Worm (Caenorhabditis elegans) whole organism, midembryonic: ENCODE results near the gene H35N09.2.

Experiments used
- T22C8.4 ChIP-seq: fragments of 200-800 bp; sonication (Bioruptor generic); IDR thresholded peaks from 2 replicates; pipeline ENCODE4 v1.3.6; 2022; ENCODE audit warnings: missing genetic modification characterization, missing compliant biosample characterization
- cog-1 ChIP-seq: sonication (generic microtip); optimal IDR thresholded peaks from 2 replicates; lab custom pipeline; 2016; ENCODE audit warnings: missing genetic modification characterization, missing compliant biosample characterization
- flt-1 ChIP-seq: fragments of 200-800 bp; sonication (Bioruptor generic); IDR thresholded peaks from 2 replicates; pipeline ENCODE4 v1.3.6; 2022; ENCODE audit warnings: missing genetic modification characterization, missing compliant biosample characterization
- klf-2 ChIP-seq: fragments of 200-800 bp; sonication (Bioruptor generic); conservative IDR thresholded peaks from 2 replicates; pipeline ENCODE4 v1.3.6; 2022; ENCODE audit warnings: missing genetic modification reagents, missing genetic modification characterization, missing compliant biosample characterization
- med-1 ChIP-seq: sonication (generic microtip); optimal IDR thresholded peaks from 2 replicates; lab custom pipeline; 2017; ENCODE audit warnings: missing genetic modification characterization, mild to moderate bottlenecking, missing compliant biosample characterization, antibody characterized with exemption, missing genetic modification reagents; ENCODE audit not compliant: insufficient read depth
- ref-1 ChIP-seq: fragments of 200-800 bp; sonication (Bioruptor generic); conservative IDR thresholded peaks from 2 replicates; pipeline ENCODE4 v1.3.6; 2022; ENCODE audit warnings: missing genetic modification reagents, missing genetic modification characterization, missing compliant biosample characterization
- tab-1 ChIP-seq: fragments of 200-800 bp; sonication (Bioruptor generic); IDR thresholded peaks from 2 replicates; pipeline ENCODE4 v1.3.6; 2022; ENCODE audit warnings: missing genetic modification characterization, missing compliant biosample characterization
- ztf-23 ChIP-seq: fragments of 200-800 bp; sonication (Bioruptor generic); IDR thresholded peaks from 2 replicates; pipeline ENCODE4 v1.3.6; 2022; ENCODE audit warnings: missing genetic modification reagents, missing genetic modification characterization, missing compliant biosample characterization

DNA sequence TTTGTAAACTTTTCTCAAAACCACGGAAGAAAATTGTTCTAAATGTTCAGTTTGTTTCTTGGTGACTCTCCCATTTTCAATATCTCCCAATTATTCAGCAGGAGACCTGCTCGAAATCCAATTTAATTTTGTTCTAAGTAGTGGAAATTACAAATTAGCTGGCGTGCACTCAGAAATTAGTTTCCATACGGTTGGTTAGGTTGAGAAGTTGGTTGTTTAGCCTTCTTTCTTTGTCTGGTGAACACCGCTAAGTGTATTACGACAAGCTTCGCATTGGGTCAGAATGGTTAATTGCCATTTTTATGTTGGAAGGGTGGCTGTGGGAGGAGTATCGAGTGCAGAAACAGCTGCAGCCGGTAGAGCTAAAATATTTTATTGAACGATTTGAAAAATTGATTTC is 43.7 kb upstream of the H35N09.2 start:
- TF ChIP-seq ztf-23 (no peak), flt-1 (no peak), tab-1 (GFP tag; lab: Robert Waterston, UW) (no peak), T22C8.4 (GFP tag; lab: Robert Waterston, UW) (no peak), med-1 (GFP tag; lab: Kevin White, UChicago) (no peak), klf-2 (GFP tag; lab: Robert Waterston, UW) (no peak), ref-1 (GFP tag; lab: Robert Waterston, UW) (no peak), cog-1 (no peak)
